Fruit fly (Drosophila melanogaster) whole organism: ENCODE data around the gene CG4968.

Experiments used
- CG8478 ChIP-seq: fragments of >200 bp; optimal IDR thresholded peaks from 2 replicates; lab custom pipeline; 2018; ENCODE audit warnings: inconsistent platforms
- Dll ChIP-seq: fragments of >200 bp; optimal IDR thresholded peaks from 2 replicates; lab custom pipeline; 2017
- EcR ChIP-seq, 2 experiments: fragments of >200 bp; optimal IDR thresholded peaks; 2 replicates each; lab custom pipeline; 2017; ENCODE audit warnings: missing biosample characterization in 2 of 2, missing genetic modification characterization in 2 of 2, missing genetic modification reagents in 2 of 2
- pan ChIP-seq: fragments of >200 bp; optimal IDR thresholded peaks from 2 replicates; lab custom pipeline; 2017
- psq ChIP-seq: fragments of >200 bp; optimal IDR thresholded peaks from 2 replicates; lab custom pipeline; 2017
- usp ChIP-seq: fragments of >200 bp; optimal IDR thresholded peaks from 2 replicates; lab custom pipeline; 2017; ENCODE audit warnings: missing biosample characterization, missing genetic modification characterization, mixed read lengths

The CG4968 gene

dm6 chr2L:10272224-10272623 lies 34.5 kb upstream of the CG4968 start, which contains the start of gene trk:
Gene trk, minus strand, starts transcription at chr2L:10272324.
- no peak for TF ChIP-seq psq
- no peak for TF ChIP-seq pan (lab: Kevin White, UChicago)
- no peak for TF ChIP-seq Dll
- no peak for TF ChIP-seq EcR (GFP tag; optimal IDR thresholded peaks at IDR 0.05; lab: Kevin White, UChicago)
- no peak for TF ChIP-seq usp (GFP tag; lab: Kevin White, UChicago)
- no peak for TF ChIP-seq CG8478 (lab: Kevin White, UChicago)

DNA sequence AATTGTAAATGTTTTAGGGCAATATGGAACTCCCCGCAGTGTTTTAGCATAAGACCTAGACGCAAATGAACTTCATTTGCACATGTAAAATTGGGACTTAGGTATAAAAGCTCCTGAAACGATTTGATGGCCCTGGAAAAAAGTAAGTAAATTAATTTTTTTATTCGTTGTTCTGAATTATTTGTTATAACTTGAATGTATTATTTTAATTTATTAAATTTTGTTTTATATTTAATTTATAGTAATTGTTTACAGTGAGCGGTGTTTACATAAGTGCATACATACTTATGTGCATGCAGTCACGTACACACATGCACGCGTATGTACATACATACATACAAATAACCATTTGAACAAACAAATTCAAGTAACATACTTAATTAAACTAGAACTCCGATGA lies 30.3 kb upstream of the CG4968 start:
- TF ChIP-seq pan (lab: Kevin White, UChicago) (no peak), EcR (GFP tag; optimal IDR thresholded peaks at IDR 0.05; lab: Kevin White, UChicago) (no peak), psq (no peak), usp (GFP tag; lab: Kevin White, UChicago) (no peak), Dll (no peak), CG8478 (lab: Kevin White, UChicago) (no peak)

dm6 chr2L:10276846-10277245 lies 29.9 kb upstream of the CG4968 start:
- TF ChIP-seq Dll (no peak), pan (lab: Kevin White, UChicago) (no peak), CG8478 (lab: Kevin White, UChicago) (no peak), EcR (GFP tag; optimal IDR thresholded peaks at IDR 0.05; lab: Kevin White, UChicago) (no peak), usp (GFP tag; lab: Kevin White, UChicago) (no peak), psq (no peak)

DNA sequence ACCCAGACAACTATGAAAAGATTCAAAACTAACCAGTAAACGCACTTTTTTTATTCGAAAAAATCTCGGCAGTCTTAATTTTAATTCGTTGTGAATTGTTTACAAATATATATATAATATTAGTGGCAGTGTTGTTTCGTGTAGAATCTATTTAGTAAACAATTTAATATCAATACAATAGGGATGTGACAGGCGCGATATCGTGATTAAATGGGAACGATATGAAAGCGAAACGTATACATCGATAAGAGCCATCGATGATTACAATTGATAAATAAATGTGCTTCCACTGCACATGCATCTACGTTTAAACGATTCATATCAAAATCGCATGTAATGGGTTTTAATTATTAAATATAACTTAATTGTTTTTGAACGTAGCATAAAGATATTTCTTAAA lies 29.4 kb upstream of the CG4968 start:
- TF ChIP-seq Dll (no peak), psq (no peak), pan (lab: Kevin White, UChicago) (no peak), CG8478 (lab: Kevin White, UChicago) (no peak), usp (GFP tag; lab: Kevin White, UChicago) (no peak), EcR (GFP tag; optimal IDR thresholded peaks at IDR 0.05; lab: Kevin White, UChicago) (no peak)

DNA sequence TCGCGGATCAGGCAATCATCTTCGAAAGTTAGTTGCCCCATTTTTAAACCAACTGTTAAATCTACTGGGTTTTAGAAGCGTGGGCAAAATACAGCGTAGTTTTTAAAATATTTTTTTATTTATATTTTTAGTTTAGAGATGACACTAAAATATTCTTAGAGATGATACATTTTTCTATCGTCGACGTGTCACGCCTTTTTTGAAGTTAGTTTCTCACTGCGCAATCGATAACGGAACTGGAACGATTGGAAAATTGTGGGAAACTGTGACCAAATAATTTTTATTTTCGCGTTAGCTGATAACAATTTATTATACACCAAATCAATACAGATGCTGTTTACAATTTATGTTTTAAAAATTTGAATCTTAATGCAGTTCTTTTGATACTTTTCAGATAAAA lies 28.1 kb upstream of the CG4968 start, which contains the start of gene Utx:
Gene Utx, minus strand, starts transcription at position 154 of the 400 bp plus-strand sequence.
- TF ChIP-seq EcR (GFP tag; optimal IDR thresholded peaks at IDR 0.05; lab: Kevin White, UChicago) (no peak), psq (no peak), Dll (no peak), pan (lab: Kevin White, UChicago) (no peak), CG8478 (lab: Kevin White, UChicago) (no peak), usp (GFP tag; lab: Kevin White, UChicago) (no peak)

DNA sequence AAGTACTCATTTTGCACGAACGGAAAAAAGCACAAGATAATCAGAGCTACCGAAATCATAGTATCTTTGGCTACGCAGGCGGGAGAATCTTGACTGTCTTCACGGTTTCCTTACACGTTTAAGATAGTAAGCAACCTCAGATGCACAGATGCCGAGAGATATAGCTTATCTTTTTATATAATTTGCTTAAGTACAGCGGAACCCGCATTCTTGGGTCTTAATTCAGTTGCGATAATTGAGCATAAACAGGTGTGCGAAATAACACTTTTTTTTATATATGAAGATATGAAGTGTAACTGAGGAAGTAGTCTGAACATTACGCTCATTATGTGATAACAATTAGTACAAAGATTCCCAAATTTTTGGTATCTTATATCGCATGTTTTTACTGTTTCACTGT lies 25.9 kb upstream of the CG4968 start, which contains the start of gene CG34043:
Gene CG34043, minus strand, starts transcription at position 101 of the 400 bp plus-strand sequence.
- TF ChIP-seq Dll: no peak

DNA sequence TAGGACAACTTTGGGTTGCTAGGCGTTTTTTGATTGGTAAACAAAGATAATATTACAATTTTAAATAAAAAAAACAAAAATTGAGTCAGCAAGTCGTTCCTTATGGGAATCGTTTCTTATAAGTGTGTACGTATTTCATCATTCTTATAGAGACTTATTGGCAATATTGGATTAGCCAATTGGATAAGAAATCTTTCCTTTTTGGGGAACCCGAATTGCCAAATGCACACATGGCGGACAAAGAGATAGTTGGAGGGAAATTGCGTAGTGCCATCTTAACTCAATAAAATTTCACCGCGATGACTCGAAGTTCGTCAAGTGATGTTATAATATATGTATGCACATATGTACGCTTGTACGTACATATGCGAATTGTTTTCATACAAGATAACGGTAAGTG lies 15.4 kb upstream of the CG4968 start:
- TF ChIP-seq Dll: no peak
- no peak for TF ChIP-seq CG8478 (lab: Kevin White, UChicago)
- TF ChIP-seq pan (lab: Kevin White, UChicago): no peak
- TF ChIP-seq psq: no peak
- TF ChIP-seq usp (GFP tag; lab: Kevin White, UChicago): no peak
- no peak for TF ChIP-seq EcR (GFP tag; optimal IDR thresholded peaks at IDR 0.05; lab: Kevin White, UChicago)

- no peak for TF ChIP-seq psq
- TF ChIP-seq usp (GFP tag; lab: Kevin White, UChicago): no peak
- no peak for TF ChIP-seq EcR (GFP tag; optimal IDR thresholded peaks at IDR 0.05; lab: Kevin White, UChicago)
- TF ChIP-seq pan (lab: Kevin White, UChicago): no peak
- TF ChIP-seq CG8478 (lab: Kevin White, UChicago): no peak
- no peak for TF ChIP-seq Dll
Measured at dm6 chr2L:10292066-10292560, 14.6 kb upstream of the CG4968 start, which contains the start of gene Ufd4. Gene Ufd4, minus strand, starts transcription at chr2L:10292365.

dm6 chr2L:10294798-10295669 lies 11.7 kb upstream of the CG4968 start, which contains the start of gene Hand:
Gene Hand, minus strand, starts transcription at chr2L:10295385.
- TF ChIP-seq usp (GFP tag; lab: Kevin White, UChicago) (no peak), psq (no peak), Dll (no peak), pan (lab: Kevin White, UChicago) (no peak), CG8478 (lab: Kevin White, UChicago) (no peak), EcR (GFP tag; optimal IDR thresholded peaks at IDR 0.05; lab: Kevin White, UChicago) (no peak)

DNA sequence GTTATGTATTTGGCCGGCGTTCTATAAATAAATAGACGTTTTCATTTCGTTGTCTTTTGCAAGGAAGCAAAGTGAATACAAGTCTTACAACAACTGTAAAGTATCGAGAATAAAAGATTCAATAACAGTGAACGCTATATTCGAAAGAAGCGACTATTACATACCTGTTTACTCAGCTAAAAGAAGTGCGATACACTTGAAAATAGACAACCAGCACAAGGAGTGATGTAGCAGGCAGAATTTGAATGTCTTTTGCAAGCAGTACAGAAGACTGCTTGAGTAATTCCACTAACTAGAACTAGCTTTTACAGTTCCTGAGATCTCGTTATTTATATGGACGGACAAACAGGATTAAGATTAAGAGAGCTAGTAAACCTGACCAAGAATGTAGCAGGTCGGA lies 8.4 kb upstream of the CG4968 start:
- TF ChIP-seq CG8478 (lab: Kevin White, UChicago): no peak

DNA sequence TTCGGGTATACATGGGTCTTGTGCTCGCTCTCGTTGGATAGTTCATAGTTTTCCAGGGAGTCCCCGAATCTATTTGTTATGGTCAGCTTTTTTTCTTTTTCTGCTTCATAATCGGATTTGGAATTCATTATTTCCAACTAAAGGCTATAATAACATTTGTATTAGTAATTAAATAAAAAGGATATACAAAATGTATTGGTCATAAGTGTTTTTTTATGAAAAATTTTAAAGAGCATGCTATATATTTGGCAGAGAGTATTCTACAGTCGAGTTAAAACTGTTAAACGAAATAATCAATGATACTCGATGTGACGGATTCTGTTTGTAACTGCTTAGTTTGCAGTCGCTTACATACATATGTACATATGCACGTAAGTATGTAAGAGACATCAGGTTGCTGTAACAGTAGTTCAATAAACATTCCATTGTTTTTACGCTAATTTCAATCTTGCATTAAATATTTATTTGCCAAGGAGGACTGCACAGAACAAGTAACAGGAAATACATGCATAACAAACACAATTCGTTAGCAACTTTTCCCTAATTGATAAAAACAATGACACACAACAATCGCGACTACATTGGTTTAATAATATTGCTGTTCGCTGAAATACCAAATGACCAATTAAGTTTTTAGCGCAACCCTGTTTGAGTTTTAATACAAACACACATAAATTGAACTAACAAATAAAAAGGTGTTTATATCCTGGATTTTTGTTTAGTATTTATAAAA lies 7.5 kb upstream of the CG4968 start:
- TF ChIP-seq psq (no peak), CG8478 (lab: Kevin White, UChicago) (no peak), pan (lab: Kevin White, UChicago) (no peak), usp (GFP tag; lab: Kevin White, UChicago) (no peak), EcR (GFP tag; optimal IDR thresholded peaks at IDR 0.05; lab: Kevin White, UChicago) (no peak), Dll (no peak)

DNA sequence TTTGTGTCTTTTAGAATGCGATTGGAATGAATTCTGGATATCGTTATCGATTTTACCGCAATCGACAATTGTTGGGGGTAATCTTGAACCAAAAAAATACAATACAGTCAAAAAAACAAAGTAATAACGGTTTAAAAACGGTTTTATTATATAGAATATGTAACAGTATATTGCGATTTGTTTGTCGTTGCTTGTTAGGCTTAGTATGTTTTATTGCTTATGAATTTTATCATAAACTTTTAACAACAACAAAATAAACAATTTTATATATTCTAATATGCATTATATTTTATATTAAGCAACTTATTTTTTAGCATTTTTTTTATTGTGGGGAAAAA lies 6.9 kb upstream of the CG4968 start, which contains the start of gene CYLD:
Gene CYLD, minus strand, starts transcription at position 38 of the 338 bp plus-strand sequence.
- no peak for TF ChIP-seq CG8478 (lab: Kevin White, UChicago)
- TF ChIP-seq usp (GFP tag; lab: Kevin White, UChicago): no peak
- no peak for TF ChIP-seq Dll
- TF ChIP-seq psq: no peak
- no peak for TF ChIP-seq pan (lab: Kevin White, UChicago)
- no peak for TF ChIP-seq EcR (GFP tag; optimal IDR thresholded peaks at IDR 0.05; lab: Kevin White, UChicago)
